Fruit fly (Drosophila melanogaster): ENCODE data around the gene CG13040.

The CG13040 gene

dm6 chr3L:16349686-16350085, 23.1 kb upstream of the CG13040 start:
- TF ChIP-seq CTCF (optimal IDR thresholded peaks at IDR 0.05) (no peak), CG8478 (optimal IDR thresholded peaks at IDR 0.05) (no peak)

dm6 chr3L:16347914-16348313, 21.4 kb upstream of the CG13040 start, which contains the start of gene mRpS34:
Gene mRpS34 (plus strand): TSS chr3L:16348074.
- TF ChIP-seq CG8478 (optimal IDR thresholded peaks at IDR 0.05), result no peak
- no peak for TF ChIP-seq CTCF (optimal IDR thresholded peaks at IDR 0.05)

- TF ChIP-seq CTCF (optimal IDR thresholded peaks at IDR 0.05) (no peak), CG8478 (optimal IDR thresholded peaks at IDR 0.05) (no peak)
Observed at dm6 chr3L:16346023-16346422, 19.5 kb upstream of the CG13040 start, which contains the start of gene CG33257. Gene CG33257 (plus strand): TSS chr3L:16346323.

- TF ChIP-seq CG8478 (optimal IDR thresholded peaks at IDR 0.05), result no peak
- TF ChIP-seq CTCF (optimal IDR thresholded peaks at IDR 0.05), result no peak
Observed at dm6 chr3L:16339873-16340272, 13.3 kb upstream of the CG13040 start.

dm6 chr3L:16339463-16339862, 12.9 kb upstream of the CG13040 start:
- no peak for TF ChIP-seq CTCF (optimal IDR thresholded peaks at IDR 0.05)
- no peak for TF ChIP-seq CG8478 (optimal IDR thresholded peaks at IDR 0.05)

dm6 chr3L:16338703-16339102, 12.1 kb upstream of the CG13040 start, which contains the start of gene CG4998:
Gene CG4998 (plus strand): TSS chr3L:16339003.
- TF ChIP-seq CG8478 (optimal IDR thresholded peaks at IDR 0.05), result no peak

dm6 chr3L:16337739-16338138, 11.2 kb upstream of the CG13040 start:
- no peak for TF ChIP-seq CG8478 (optimal IDR thresholded peaks at IDR 0.05)
- no peak for TF ChIP-seq CTCF (optimal IDR thresholded peaks at IDR 0.05)

dm6 chr3L:16334876-16335275, 8.3 kb upstream of the CG13040 start:
- TF ChIP-seq CG8478 (optimal IDR thresholded peaks at IDR 0.05) (no peak), CTCF (optimal IDR thresholded peaks at IDR 0.05) (no peak)

- TF ChIP-seq CTCF (optimal IDR thresholded peaks at IDR 0.05), result no peak
- no peak for TF ChIP-seq CG8478 (optimal IDR thresholded peaks at IDR 0.05)
Observed at dm6 chr3L:16333013-16333412, 6.5 kb upstream of the CG13040 start, which contains the start of gene CG13056. Gene CG13056 (plus strand): TSS chr3L:16333313.

dm6 chr3L:16331633-16332032, 5.1 kb upstream of the CG13040 start, which contains the start of gene retinin:
Gene retinin (plus strand): TSS chr3L:16331933.
- no peak for TF ChIP-seq CG8478 (optimal IDR thresholded peaks at IDR 0.05)
- TF ChIP-seq CTCF (optimal IDR thresholded peaks at IDR 0.05), result no peak

dm6 chr3L:16330740-16331139, 4.2 kb upstream of the CG13040 start, which contains the start of gene CG33060:
Gene CG33060 (plus strand): TSS chr3L:16331040.
- no peak for TF ChIP-seq CG8478 (optimal IDR thresholded peaks at IDR 0.05)
- no peak for TF ChIP-seq CTCF (optimal IDR thresholded peaks at IDR 0.05)

dm6 chr3L:16329495-16329894, 2.9 kb upstream of the CG13040 start, which contains the start of gene CG33061:
Gene CG33061 (plus strand): TSS chr3L:16329795.
- TF ChIP-seq CG8478 (optimal IDR thresholded peaks at IDR 0.05), result no peak
- no peak for TF ChIP-seq CTCF (optimal IDR thresholded peaks at IDR 0.05)

dm6 chr3L:16328207-16328891, 1.8 kb upstream of the CG13040 start, which contains the start of gene CG13058:
Gene CG13058 (plus strand): TSS chr3L:16328841.
- TF ChIP-seq CTCF (optimal IDR thresholded peaks at IDR 0.05), result no peak
- no peak for TF ChIP-seq CG8478 (optimal IDR thresholded peaks at IDR 0.05)

- TF ChIP-seq CTCF (optimal IDR thresholded peaks at IDR 0.05), result no peak
- no peak for TF ChIP-seq CG8478 (optimal IDR thresholded peaks at IDR 0.05)
Observed at dm6 chr3L:16327776-16328175, 1.2 kb upstream of the CG13040 start, which contains the start of gene CG13038. Gene CG13038 (minus strand): TSS chr3L:16327893.

- TF ChIP-seq CG8478 (optimal IDR thresholded peaks at IDR 0.05), result no peak
- no peak for TF ChIP-seq CTCF (optimal IDR thresholded peaks at IDR 0.05)
Observed at dm6 chr3L:16323372-16323771, 3.2 kb downstream of the CG13040 start, which contains the start of gene CG13059. Gene CG13059 (plus strand): TSS chr3L:16323672.

- TF ChIP-seq CTCF (optimal IDR thresholded peaks at IDR 0.05) (no peak), CG8478 (optimal IDR thresholded peaks at IDR 0.05) (no peak)
Observed at dm6 chr3L:16321172-16321571, 5.4 kb downstream of the CG13040 start, which contains the start of gene CG42718. Gene CG42718 (minus strand): TSS chr3L:16321272.

Data from S2 (cell line).